Worm (Caenorhabditis elegans) whole organism, late embryonic: ENCODE measurements around the gene Y48C3A.5.

ENCODE experiments used
- C38D4.7 ChIP-seq: fragments of 200-800 bp; sonication (Bioruptor generic); optimal IDR thresholded peaks from 2 replicates; lab custom pipeline; 2018; ENCODE audit warnings: mild to moderate bottlenecking, missing genetic modification characterization, moderate library complexity, missing compliant biosample characterization
- F13H6.1 ChIP-seq: sonication (generic microtip); optimal IDR thresholded peaks from 2 replicates; lab custom pipeline; 2016; ENCODE audit warnings: missing genetic modification characterization, missing compliant biosample characterization
- T23F11.4 ChIP-seq: fragments of 200-800 bp; sonication (Bioruptor generic); optimal IDR thresholded peaks from 2 replicates; lab custom pipeline; 2018; ENCODE audit warnings: mild to moderate bottlenecking, missing genetic modification characterization, missing compliant biosample characterization
- Y22D7AL.16 ChIP-seq: sonication (generic microtip); optimal IDR thresholded peaks from 2 replicates; lab custom pipeline; 2016; ENCODE audit warnings: missing genetic modification characterization, missing compliant biosample characterization
- ama-1 ChIP-seq: fragments of 150-350 bp; optimal IDR thresholded peaks from 2 replicates; lab custom pipeline; 2014
- ceh-2 ChIP-seq: sonication (generic microtip); optimal IDR thresholded peaks from 2 replicates; lab custom pipeline; 2016; ENCODE audit warnings: missing genotype, missing genetic modification characterization, missing compliant biosample characterization
- ceh-22 ChIP-seq: sonication (generic microtip); optimal IDR thresholded peaks from 2 replicates; lab custom pipeline; 2017; ENCODE audit warnings: missing biosample characterization, missing genetic modification characterization
- ceh-24 ChIP-seq: sonication (generic microtip); optimal IDR thresholded peaks from 2 replicates; lab custom pipeline; 2016; ENCODE audit warnings: mild to moderate bottlenecking, missing genetic modification characterization, missing compliant biosample characterization
- ceh-30 ChIP-seq: fragments of 150-350 bp; optimal IDR thresholded peaks from 2 replicates; lab custom pipeline; 2014; ENCODE audit warnings: missing biosample characterization, missing genetic modification characterization
- ceh-34 ChIP-seq: sonication (generic microtip); optimal IDR thresholded peaks from 2 replicates; lab custom pipeline; 2016; ENCODE audit warnings: mild to moderate bottlenecking, missing genetic modification characterization, missing compliant biosample characterization
- ceh-45 ChIP-seq: fragments of 200-800 bp; sonication (Bioruptor generic); IDR thresholded peaks from 2 replicates; pipeline ENCODE4 v1.3.6; 2022; ENCODE audit warnings: missing genetic modification reagents, missing genetic modification characterization, missing compliant biosample characterization
- ceh-6 ChIP-seq: fragments of 200-800 bp; sonication (Bioruptor generic); optimal IDR thresholded peaks from 2 replicates; lab custom pipeline; 2018; ENCODE audit warnings: mild to moderate bottlenecking, missing genetic modification characterization, missing compliant biosample characterization
- ceh-9 ChIP-seq: sonication (generic microtip); optimal IDR thresholded peaks from 2 replicates; lab custom pipeline; 2016; ENCODE audit warnings: mild to moderate bottlenecking, missing genetic modification characterization, inconsistent platforms, missing compliant biosample characterization
- che-1 ChIP-seq: sonication (generic microtip); optimal IDR thresholded peaks from 2 replicates; lab custom pipeline; 2016; ENCODE audit warnings: mild to moderate bottlenecking, missing genetic modification characterization, missing compliant biosample characterization
- ets-4 ChIP-seq: sonication (generic microtip); optimal IDR thresholded peaks from 2 replicates; lab custom pipeline; 2016; ENCODE audit warnings: missing genetic modification characterization, missing compliant biosample characterization
- fax-1 ChIP-seq: sonication (generic microtip); optimal IDR thresholded peaks from 2 replicates; lab custom pipeline; 2016; ENCODE audit warnings: missing genotype, missing genetic modification characterization, missing compliant biosample characterization
- fkh-10 ChIP-seq: fragments of 150-350 bp; optimal IDR thresholded peaks from 2 replicates; lab custom pipeline; 2014; ENCODE audit warnings: missing biosample characterization, missing genetic modification reagents, missing genetic modification characterization
- fkh-6 ChIP-seq: sonication (generic microtip); optimal IDR thresholded peaks from 2 replicates; lab custom pipeline; 2016; ENCODE audit warnings: missing genetic modification characterization, missing compliant biosample characterization
- gmeb-2 ChIP-seq: sonication (generic microtip); optimal IDR thresholded peaks from 2 replicates; lab custom pipeline; 2016; ENCODE audit warnings: missing genetic modification characterization, inconsistent platforms, missing compliant biosample characterization
- hlh-15 ChIP-seq: sonication (generic microtip); optimal IDR thresholded peaks from 2 replicates; lab custom pipeline; 2016; ENCODE audit warnings: missing genetic modification characterization, missing compliant biosample characterization
- hlh-30 ChIP-seq: sonication (generic microtip); optimal IDR thresholded peaks from 2 replicates; lab custom pipeline; 2017; ENCODE audit warnings: antibody characterized with exemption, missing genetic modification characterization, missing compliant biosample characterization; ENCODE audit not compliant: insufficient read depth
- hlh-8 ChIP-seq: sonication (generic microtip); optimal IDR thresholded peaks from 2 replicates; lab custom pipeline; 2016; ENCODE audit warnings: missing genotype, missing genetic modification characterization, missing compliant biosample characterization
- nhr-11 ChIP-seq: fragments of 150-350 bp; optimal IDR thresholded peaks from 2 replicates; lab custom pipeline; 2014; ENCODE audit warnings: missing biosample characterization, missing genetic modification characterization
- nhr-232 ChIP-seq: sonication (generic microtip); optimal IDR thresholded peaks from 2 replicates; lab custom pipeline; 2016; ENCODE audit warnings: missing genetic modification characterization, missing compliant biosample characterization
- pag-3 ChIP-seq: sonication (generic microtip); optimal IDR thresholded peaks from 2 replicates; lab custom pipeline; 2016; ENCODE audit warnings: missing compliant biosample characterization, missing genetic modification characterization, borderline replicate concordance
- pat-9 ChIP-seq: fragments of 200-800 bp; sonication (Bioruptor generic); optimal IDR thresholded peaks from 2 replicates; lab custom pipeline; 2018; ENCODE audit warnings: mild to moderate bottlenecking, missing genetic modification characterization, moderate library complexity, missing compliant biosample characterization
- rnt-1 ChIP-seq: sonication (generic microtip); optimal IDR thresholded peaks from 2 replicates; lab custom pipeline; 2016; ENCODE audit warnings: missing genetic modification characterization, missing compliant biosample characterization
- sdc-2 ChIP-seq: sonication (generic microtip); optimal IDR thresholded peaks from 2 replicates; lab custom pipeline; 2016; ENCODE audit warnings: missing genotype, missing genetic modification characterization, missing compliant biosample characterization
- sox-2 ChIP-seq: fragments of 200-800 bp; sonication (Bioruptor generic); IDR thresholded peaks from 2 replicates; pipeline ENCODE4 v1.3.6; 2022; ENCODE audit warnings: missing genetic modification reagents, missing genetic modification characterization, missing compliant biosample characterization
- tbx-2 ChIP-seq: sonication (generic microtip); optimal IDR thresholded peaks from 2 replicates; lab custom pipeline; 2016; ENCODE audit warnings: missing genetic modification characterization, missing compliant biosample characterization
- tbx-7 ChIP-seq: sonication (generic microtip); optimal IDR thresholded peaks from 2 replicates; lab custom pipeline; 2016; ENCODE audit warnings: missing genotype, missing genetic modification characterization, missing compliant biosample characterization
- unc-42 ChIP-seq: sonication (generic microtip); optimal IDR thresholded peaks from 2 replicates; lab custom pipeline; 2016; ENCODE audit warnings: missing genotype, missing genetic modification characterization, missing compliant biosample characterization
- unc-55 ChIP-seq: sonication (generic microtip); optimal IDR thresholded peaks from 2 replicates; lab custom pipeline; 2017; ENCODE audit warnings: missing biosample characterization, missing genetic modification reagents, missing genetic modification characterization
- zip-5 ChIP-seq: sonication (generic microtip); optimal IDR thresholded peaks from 2 replicates; lab custom pipeline; 2016; ENCODE audit warnings: missing genetic modification characterization, missing compliant biosample characterization
- ztf-16 ChIP-seq: sonication (generic microtip); optimal IDR thresholded peaks from 2 replicates; lab custom pipeline; 2017; ENCODE audit warnings: missing genetic modification characterization, missing compliant biosample characterization

Y48C3A.5 gene

DNA sequence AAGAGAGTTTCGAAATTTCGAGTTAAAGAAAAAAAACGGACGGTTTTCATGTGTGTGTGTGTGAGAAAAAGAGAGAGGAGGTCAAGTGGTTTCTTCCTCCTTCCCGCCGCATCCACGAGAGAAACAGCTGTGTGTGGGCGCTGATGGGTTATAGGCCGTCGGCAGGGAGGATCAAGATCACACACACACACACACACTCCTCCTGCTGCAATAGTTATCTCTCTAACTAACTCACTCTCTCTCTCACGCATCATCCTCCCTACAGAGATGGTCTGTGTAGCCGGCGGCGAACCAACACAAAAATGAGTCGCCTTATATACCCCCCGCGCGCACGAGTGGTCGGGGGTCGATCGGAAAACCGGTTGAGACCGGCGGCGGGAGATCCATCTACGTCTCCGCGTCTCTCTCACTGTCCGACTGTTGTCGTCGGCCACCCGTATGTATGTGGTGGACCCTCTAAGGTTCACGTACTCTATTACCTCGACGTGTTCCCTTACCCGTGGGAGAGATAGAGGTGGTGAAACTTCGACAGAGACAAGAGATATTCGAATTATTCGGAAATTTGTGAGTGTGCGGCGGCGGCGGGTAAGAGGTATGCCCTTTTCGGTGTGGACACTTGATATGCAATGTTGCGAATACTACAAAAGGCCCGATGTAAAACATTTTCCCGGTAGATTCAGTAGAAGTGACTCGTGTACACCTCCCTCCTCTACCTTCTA lies 20.7 kb downstream of the Y48C3A.5 start (continued):
- TF ChIP-seq zip-5 = peak; percentile 15
- peak; percentile 36 for TF ChIP-seq ztf-16 (tag; lab: Kevin White, UChicago)
- TF ChIP-seq fkh-10 (GFP tag; lab: Kevin White, UChicago) = no peak
- TF ChIP-seq ceh-24 = no peak
- TF ChIP-seq ceh-30 = no peak
- peak; percentile 15 for TF ChIP-seq T23F11.4 (GFP tag; lab: Kevin White, UChicago)
- peak; percentile 69 for TF ChIP-seq F13H6.1 (tag; lab: Kevin White, UChicago)
- TF ChIP-seq C38D4.7 (GFP tag; lab: Kevin White, UChicago) = no peak
- TF ChIP-seq hlh-8 (tag; lab: Kevin White, UChicago) = no peak
- TF ChIP-seq gmeb-2 (tag; lab: Kevin White, UChicago) = no peak
- TF ChIP-seq sox-2 (GFP tag; lab: Robert Waterston, UW) = no peak
- TF ChIP-seq pag-3 (tag; lab: Kevin White, UChicago) = no peak
- TF ChIP-seq unc-42 (tag; lab: Kevin White, UChicago) = no peak
- no peak for TF ChIP-seq nhr-11
- TF ChIP-seq tbx-7 (tag; lab: Kevin White, UChicago) = no peak
- no peak for TF ChIP-seq ama-1 (lab: Kevin White, UChicago)
- TF ChIP-seq che-1 (tag; lab: Kevin White, UChicago) = no peak
- TF ChIP-seq Y22D7AL.16 (tag; lab: Kevin White, UChicago) = no peak
- peak; percentile 26 for TF ChIP-seq ceh-2 (tag; lab: Kevin White, UChicago)
- TF ChIP-seq, all 69 proteins: peak for 22

DNA sequence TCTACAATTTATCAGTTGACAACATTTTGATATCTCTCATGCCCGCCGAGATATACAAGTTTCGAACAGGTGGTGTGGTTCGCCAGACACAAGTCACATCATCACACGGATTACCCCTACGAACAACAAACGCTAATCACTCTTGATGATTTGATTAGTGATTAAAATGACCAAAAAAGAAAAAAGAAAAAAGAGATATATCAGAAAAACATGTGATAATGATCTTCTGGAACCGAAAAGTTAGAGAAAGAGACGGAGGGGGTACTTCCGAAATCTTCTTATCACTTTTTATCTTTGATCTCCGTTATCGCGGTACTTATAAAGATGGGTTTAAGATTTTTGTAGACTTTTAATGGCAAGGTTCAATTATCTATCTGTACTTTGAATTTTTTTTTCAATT lies 22.0 kb downstream of the Y48C3A.5 start:
- TF ChIP-seq sox-2 (GFP tag; lab: Robert Waterston, UW) (no peak), ceh-34 (tag; lab: Kevin White, UChicago) (no peak), fkh-6 (no peak), ets-4 (tag; lab: Kevin White, UChicago) (no peak), gmeb-2 (tag; lab: Kevin White, UChicago) (no peak), ceh-9 (tag; lab: Kevin White, UChicago) (no peak), hlh-15 (tag; lab: Kevin White, UChicago) (no peak), fax-1 (no peak)
- TF ChIP-seq, all 69 proteins: peak for 0

DNA sequence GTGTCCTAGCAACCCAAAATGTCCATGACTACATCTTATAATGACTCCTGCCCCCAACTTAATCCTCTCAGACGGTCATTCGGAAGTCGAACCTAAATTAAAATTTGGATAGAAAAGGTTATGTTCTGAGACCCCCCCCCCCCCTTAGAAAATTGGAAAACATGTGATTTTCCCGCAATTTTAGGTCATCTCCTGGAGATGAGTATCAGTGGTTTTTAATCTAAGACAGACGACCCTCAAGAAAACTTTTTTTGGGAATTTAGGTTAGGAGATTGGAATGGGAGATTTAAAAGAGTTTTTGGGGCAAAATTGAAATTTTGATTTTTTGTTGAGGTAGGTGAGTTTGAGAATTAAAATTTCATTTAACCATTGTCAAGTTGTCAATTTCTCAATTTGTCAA lies 22.6 kb downstream of the Y48C3A.5 start:
- TF ChIP-seq nhr-232 (tag; lab: Kevin White, UChicago) (no peak), che-1 (tag; lab: Kevin White, UChicago) (no peak), sdc-2 (tag; lab: Kevin White, UChicago) (no peak), fkh-6 (no peak), pag-3 (tag; lab: Kevin White, UChicago) (no peak), unc-55 (GFP tag; lab: Kevin White, UChicago) (no peak), ceh-9 (tag; lab: Kevin White, UChicago) (no peak), pat-9 (tag; lab: Kevin White, UChicago) (no peak), ceh-22 (no peak), T23F11.4 (GFP tag; lab: Kevin White, UChicago) (no peak), ama-1 (lab: Kevin White, UChicago) (no peak)

DNA sequence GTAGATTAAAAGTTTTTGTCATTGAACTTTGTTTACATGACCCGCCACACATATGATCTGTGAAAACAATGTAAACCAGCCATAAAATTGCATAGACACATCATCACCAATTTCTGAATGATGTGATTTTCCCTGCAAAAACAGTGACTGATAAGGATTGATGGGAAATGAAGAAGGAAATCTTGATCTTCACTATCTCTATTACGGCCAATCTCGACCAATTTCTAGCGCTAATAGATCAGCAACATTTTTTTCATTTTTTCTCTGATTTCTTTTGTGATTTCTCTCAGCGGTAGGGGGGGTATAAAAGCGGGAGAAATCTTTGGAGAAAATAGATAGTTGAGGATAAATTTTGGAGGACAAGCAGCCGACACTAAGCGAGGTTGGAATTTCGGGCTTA lies 26.4 kb downstream of the Y48C3A.5 start:
- TF ChIP-seq rnt-1 (tag; lab: Kevin White, UChicago) = no peak
- no peak for TF ChIP-seq tbx-2 (tag; lab: Kevin White, UChicago)
- TF ChIP-seq ceh-45 = no peak
- TF ChIP-seq tbx-7 (tag; lab: Kevin White, UChicago) = no peak
- TF ChIP-seq hlh-30 = no peak
- no peak for TF ChIP-seq ceh-6 (GFP tag; lab: Kevin White, UChicago)
- no peak for TF ChIP-seq hlh-8 (tag; lab: Kevin White, UChicago)
